Worm (Caenorhabditis elegans) whole organism, L4/young adult: ENCODE results near the gene C34E10.10.

Experiments
- W03F9.2 ChIP-seq: fragments of 150-350 bp; optimal IDR thresholded peaks from 2 replicates; lab custom pipeline; 2014; ENCODE audit warnings: missing biosample characterization, missing genetic modification characterization
- him-1 ChIP-seq: sonication (generic microtip); optimal IDR thresholded peaks from 2 replicates; lab custom pipeline; 2016; ENCODE audit warnings: missing genotype, missing genetic modification reagents, missing genetic modification characterization, missing compliant biosample characterization

DNA sequence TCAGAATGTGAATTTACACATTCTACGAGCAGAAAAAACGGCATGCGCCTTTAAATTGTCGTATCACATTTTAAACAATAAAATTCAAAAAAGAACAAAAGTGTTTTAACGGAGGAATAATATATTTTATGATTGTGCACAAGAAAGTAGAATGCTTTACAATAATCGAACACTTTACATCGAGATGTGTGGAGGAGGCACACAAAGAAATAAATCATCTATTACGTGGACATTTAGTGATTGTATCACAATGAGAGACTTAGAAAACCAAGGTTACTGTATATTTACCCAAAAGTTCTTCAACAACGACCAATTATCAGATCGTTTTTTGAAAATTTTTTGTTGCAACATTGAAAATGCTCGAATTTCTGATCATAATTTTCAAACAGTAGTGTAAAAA, 17.4 kb downstream of the C34E10.10 start:
- TF ChIP-seq him-1: no peak
- no peak for TF ChIP-seq W03F9.2 (tag; lab: Kevin White, UChicago)
